Worm (Caenorhabditis elegans): ENCODE data around the gene pqn-36.

- TF ChIP-seq tbx-11 (GFP tag; IDR thresholded peaks at IDR 0.05) = no peak
- TF ChIP-seq sea-1 (GFP tag; conservative IDR thresholded peaks at IDR 0.05) = no peak
- no peak for TF ChIP-seq ama-1 (optimal IDR thresholded peaks at IDR 0.05)
- TF ChIP-seq tbx-37 (GFP tag; conservative IDR thresholded peaks at IDR 0.05) = no peak
- no peak for TF ChIP-seq hmg-4 (GFP tag; optimal IDR thresholded peaks at IDR 0.05)
- TF ChIP-seq B0310.2 (tag; optimal IDR thresholded peaks at IDR 0.05) = no peak
- no peak for TF ChIP-seq ceh-13 (GFP tag; optimal IDR thresholded peaks at IDR 0.05)
- no peak for TF ChIP-seq tra-4 (tag; optimal IDR thresholded peaks at IDR 0.05)
- no peak for TF ChIP-seq hmbx-1 (tag; optimal IDR thresholded peaks at IDR 0.05)
- no peak for TF ChIP-seq F13C5.2 (tag; optimal IDR thresholded peaks at IDR 0.05)
Observed at ce11 chrX:15382256-15382655, 33.0 kb downstream of the pqn-36 start.
